Worm (Caenorhabditis elegans) whole organism, late embryonic: ENCODE data around the gene irld-24.
A peak's percentile ranks its signal among the peaks of the same experiment; 100 is the strongest.

Experiments
- C38D4.7 ChIP-seq: fragments of 200-800 bp; sonication (Bioruptor generic); optimal IDR thresholded peaks from 2 replicates; lab custom pipeline; 2018; ENCODE audit warnings: mild to moderate bottlenecking, missing genetic modification characterization, moderate library complexity, missing compliant biosample characterization
- F13H6.1 ChIP-seq: sonication (generic microtip); optimal IDR thresholded peaks from 2 replicates; lab custom pipeline; 2016; ENCODE audit warnings: missing genetic modification characterization, missing compliant biosample characterization
- K02D7.2 ChIP-seq: sonication (generic microtip); optimal IDR thresholded peaks from 2 replicates; lab custom pipeline; 2017; ENCODE audit warnings: mild to moderate bottlenecking, missing genetic modification characterization, missing compliant biosample characterization
- K09A11.1 ChIP-seq: sonication (generic microtip); optimal IDR thresholded peaks from 2 replicates; lab custom pipeline; 2017; ENCODE audit warnings: antibody characterized with exemption, mild to moderate bottlenecking, missing genetic modification characterization, missing compliant biosample characterization; ENCODE audit not compliant: insufficient read depth
- T23F11.4 ChIP-seq: fragments of 200-800 bp; sonication (Bioruptor generic); optimal IDR thresholded peaks from 2 replicates; lab custom pipeline; 2018; ENCODE audit warnings: mild to moderate bottlenecking, missing genetic modification characterization, missing compliant biosample characterization
- Y22D7AL.16 ChIP-seq: sonication (generic microtip); optimal IDR thresholded peaks from 2 replicates; lab custom pipeline; 2016; ENCODE audit warnings: missing genetic modification characterization, missing compliant biosample characterization
- ama-1 ChIP-seq: fragments of 150-350 bp; optimal IDR thresholded peaks from 2 replicates; lab custom pipeline; 2014
- ceh-18 ChIP-seq: sonication (generic microtip); optimal IDR thresholded peaks from 2 replicates; lab custom pipeline; 2016; ENCODE audit warnings: missing genetic modification characterization, missing compliant biosample characterization
- ceh-2 ChIP-seq: sonication (generic microtip); optimal IDR thresholded peaks from 2 replicates; lab custom pipeline; 2016; ENCODE audit warnings: missing genotype, missing genetic modification characterization, missing compliant biosample characterization
- ceh-30 ChIP-seq: fragments of 150-350 bp; optimal IDR thresholded peaks from 2 replicates; lab custom pipeline; 2014; ENCODE audit warnings: missing biosample characterization, missing genetic modification characterization
- ceh-31 ChIP-seq: sonication (generic microtip); optimal IDR thresholded peaks from 2 replicates; lab custom pipeline; 2016; ENCODE audit warnings: missing genetic modification characterization, missing compliant biosample characterization
- ceh-34 ChIP-seq: sonication (generic microtip); optimal IDR thresholded peaks from 2 replicates; lab custom pipeline; 2016; ENCODE audit warnings: mild to moderate bottlenecking, missing genetic modification characterization, missing compliant biosample characterization
- ceh-45 ChIP-seq: fragments of 200-800 bp; sonication (Bioruptor generic); IDR thresholded peaks from 2 replicates; pipeline ENCODE4 v1.3.6; 2022; ENCODE audit warnings: missing genetic modification reagents, missing genetic modification characterization, missing compliant biosample characterization
- ceh-48 ChIP-seq: sonication (generic microtip); optimal IDR thresholded peaks from 2 replicates; lab custom pipeline; 2016; ENCODE audit warnings: missing genetic modification characterization, inconsistent platforms, missing compliant biosample characterization
- ceh-6 ChIP-seq: fragments of 200-800 bp; sonication (Bioruptor generic); optimal IDR thresholded peaks from 2 replicates; lab custom pipeline; 2018; ENCODE audit warnings: mild to moderate bottlenecking, missing genetic modification characterization, missing compliant biosample characterization
- ceh-9 ChIP-seq: sonication (generic microtip); optimal IDR thresholded peaks from 2 replicates; lab custom pipeline; 2016; ENCODE audit warnings: mild to moderate bottlenecking, missing genetic modification characterization, inconsistent platforms, missing compliant biosample characterization
- dve-1 ChIP-seq: sonication (generic microtip); optimal IDR thresholded peaks from 2 replicates; lab custom pipeline; 2017; ENCODE audit warnings: antibody characterized with exemption, mild to moderate bottlenecking, missing genetic modification characterization, missing compliant biosample characterization
- elt-2 ChIP-seq: sonication (generic microtip); optimal IDR thresholded peaks from 2 replicates; lab custom pipeline; 2016; ENCODE audit warnings: missing genetic modification reagents, missing genetic modification characterization, missing compliant biosample characterization
- eyg-1 ChIP-seq: sonication (generic microtip); optimal IDR thresholded peaks from 2 replicates; lab custom pipeline; 2016; ENCODE audit warnings: missing genotype, missing genetic modification characterization, missing compliant biosample characterization
- fax-1 ChIP-seq: sonication (generic microtip); optimal IDR thresholded peaks from 2 replicates; lab custom pipeline; 2016; ENCODE audit warnings: missing genotype, missing genetic modification characterization, missing compliant biosample characterization
- fkh-10 ChIP-seq: fragments of 150-350 bp; optimal IDR thresholded peaks from 2 replicates; lab custom pipeline; 2014; ENCODE audit warnings: missing biosample characterization, missing genetic modification reagents, missing genetic modification characterization
- fkh-6 ChIP-seq: sonication (generic microtip); optimal IDR thresholded peaks from 2 replicates; lab custom pipeline; 2016; ENCODE audit warnings: missing genetic modification characterization, missing compliant biosample characterization
- gmeb-2 ChIP-seq: sonication (generic microtip); optimal IDR thresholded peaks from 2 replicates; lab custom pipeline; 2016; ENCODE audit warnings: missing genetic modification characterization, inconsistent platforms, missing compliant biosample characterization
- hlh-13 ChIP-seq: fragments of 200-800 bp; sonication (Bioruptor generic); optimal IDR thresholded peaks from 2 replicates; lab custom pipeline; 2018; ENCODE audit warnings: mild to moderate bottlenecking, missing genetic modification characterization, missing compliant biosample characterization
- hlh-30 ChIP-seq: sonication (generic microtip); optimal IDR thresholded peaks from 2 replicates; lab custom pipeline; 2017; ENCODE audit warnings: antibody characterized with exemption, missing genetic modification characterization, missing compliant biosample characterization; ENCODE audit not compliant: insufficient read depth
- hlh-8 ChIP-seq: sonication (generic microtip); optimal IDR thresholded peaks from 2 replicates; lab custom pipeline; 2016; ENCODE audit warnings: missing genotype, missing genetic modification characterization, missing compliant biosample characterization
- lin-11 ChIP-seq: fragments of 200-800 bp; sonication (Bioruptor generic); optimal IDR thresholded peaks from 2 replicates; lab custom pipeline; 2018; ENCODE audit warnings: mild to moderate bottlenecking, missing genetic modification characterization, missing compliant biosample characterization
- mec-3 ChIP-seq: sonication (generic microtip); optimal IDR thresholded peaks from 2 replicates; lab custom pipeline; 2016; ENCODE audit warnings: borderline replicate concordance, missing genetic modification characterization, missing compliant biosample characterization
- nfya-1 ChIP-seq: sonication (generic microtip); optimal IDR thresholded peaks from 2 replicates; lab custom pipeline; 2017; ENCODE audit warnings: missing genetic modification characterization, mild to moderate bottlenecking, missing compliant biosample characterization, antibody characterized with exemption, moderate library complexity
- pag-3 ChIP-seq: sonication (generic microtip); optimal IDR thresholded peaks from 2 replicates; lab custom pipeline; 2016; ENCODE audit warnings: missing compliant biosample characterization, missing genetic modification characterization, borderline replicate concordance
- pat-9 ChIP-seq: fragments of 200-800 bp; sonication (Bioruptor generic); optimal IDR thresholded peaks from 2 replicates; lab custom pipeline; 2018; ENCODE audit warnings: mild to moderate bottlenecking, missing genetic modification characterization, moderate library complexity, missing compliant biosample characterization
- pax-1 ChIP-seq: fragments of 150-350 bp; optimal IDR thresholded peaks from 2 replicates; lab custom pipeline; 2014; ENCODE audit warnings: missing biosample characterization, missing genetic modification characterization
- pha-4 ChIP-seq: fragments of 150-350 bp; optimal IDR thresholded peaks from 2 replicates; lab custom pipeline; 2018; ENCODE audit warnings: missing biosample characterization, missing genetic modification reagents, missing genetic modification characterization
- pros-1 ChIP-seq: fragments of 150-350 bp; optimal IDR thresholded peaks from 2 replicates; lab custom pipeline; 2014; ENCODE audit warnings: missing biosample characterization, missing genetic modification reagents, missing genetic modification characterization
- ref-2 ChIP-seq: sonication (generic microtip); optimal IDR thresholded peaks from 2 replicates; lab custom pipeline; 2016; ENCODE audit warnings: missing genetic modification characterization, missing compliant biosample characterization
- syd-9 ChIP-seq: sonication (generic microtip); optimal IDR thresholded peaks from 2 replicates; lab custom pipeline; 2016; ENCODE audit warnings: mild to moderate bottlenecking, missing genetic modification characterization, moderate library complexity, missing compliant biosample characterization
- tbx-2 ChIP-seq: sonication (generic microtip); optimal IDR thresholded peaks from 2 replicates; lab custom pipeline; 2016; ENCODE audit warnings: missing genetic modification characterization, missing compliant biosample characterization
- unc-42 ChIP-seq: sonication (generic microtip); optimal IDR thresholded peaks from 2 replicates; lab custom pipeline; 2016; ENCODE audit warnings: missing genotype, missing genetic modification characterization, missing compliant biosample characterization
- unc-55 ChIP-seq: sonication (generic microtip); optimal IDR thresholded peaks from 2 replicates; lab custom pipeline; 2017; ENCODE audit warnings: missing biosample characterization, missing genetic modification reagents, missing genetic modification characterization
- zip-5 ChIP-seq: sonication (generic microtip); optimal IDR thresholded peaks from 2 replicates; lab custom pipeline; 2016; ENCODE audit warnings: missing genetic modification characterization, missing compliant biosample characterization
- ztf-16 ChIP-seq: sonication (generic microtip); optimal IDR thresholded peaks from 2 replicates; lab custom pipeline; 2017; ENCODE audit warnings: missing genetic modification characterization, missing compliant biosample characterization

Gene irld-24

DNA sequence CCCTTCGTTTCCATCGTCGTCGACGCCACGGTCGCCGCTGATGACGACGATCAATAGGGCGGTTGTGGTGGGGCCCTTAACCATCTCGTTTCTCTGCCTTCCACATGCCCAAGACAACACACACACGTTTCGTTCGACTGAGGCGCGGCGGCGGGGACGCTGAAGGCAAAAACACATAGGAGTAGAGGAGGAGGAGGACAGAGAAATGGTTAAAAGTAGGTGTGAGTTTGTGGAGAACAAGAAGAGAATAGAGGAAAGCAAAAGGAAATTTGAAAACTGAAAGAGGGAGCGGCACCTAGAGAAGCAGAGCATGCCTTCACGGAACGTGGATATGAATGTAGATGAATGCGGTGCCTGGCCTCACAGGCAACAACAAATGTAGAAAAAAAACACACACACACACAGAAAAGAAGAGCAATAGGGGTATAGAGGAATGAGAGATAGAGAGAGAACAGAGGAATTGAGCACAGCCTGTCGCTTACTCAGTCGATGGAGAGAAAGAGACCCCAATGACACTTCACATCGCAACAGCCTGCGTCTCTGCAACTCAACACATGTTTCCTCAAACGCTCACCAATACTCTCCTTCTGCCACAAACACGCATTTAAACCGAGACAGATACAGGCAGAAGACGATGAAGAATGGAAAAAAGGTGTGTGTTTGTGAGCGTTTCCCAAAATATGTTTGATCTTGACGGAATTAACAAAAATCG is 17.0 kb upstream of the irld-24 start (continued):
- TF ChIP-seq hlh-13 (GFP tag; lab: Kevin White, UChicago) (no peak), ceh-2 (tag; lab: Kevin White, UChicago) (peak; percentile 8), mec-3 (tag; lab: Kevin White, UChicago) (no peak), tbx-2 (peak; percentile 64)

DNA sequence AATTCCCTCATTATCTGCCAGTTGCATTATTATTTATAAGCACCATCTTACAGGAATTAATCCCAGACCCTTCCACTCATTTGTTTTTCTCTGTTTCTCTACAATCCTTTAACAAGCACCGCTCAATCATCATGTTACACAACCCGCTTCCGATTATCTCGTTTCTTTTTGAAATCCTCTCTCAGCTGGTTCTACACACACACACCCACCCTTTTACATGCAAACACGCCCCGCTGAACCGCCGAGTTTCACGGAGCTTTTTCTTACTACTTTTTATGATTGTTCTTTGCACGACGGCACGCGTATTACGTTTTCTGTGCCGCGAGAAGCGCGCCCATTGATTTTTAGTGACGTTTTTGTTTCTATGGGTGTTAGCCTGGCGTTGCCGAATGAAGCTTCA is 12.6 kb upstream of the irld-24 start:
- TF ChIP-seq K02D7.2 (tag; lab: Kevin White, UChicago) (no peak), ceh-31 (tag; lab: Kevin White, UChicago) (peak; percentile 13), fax-1 (tag; lab: Kevin White, UChicago) (no peak), Y22D7AL.16 (no peak), unc-42 (tag; lab: Kevin White, UChicago) (peak; percentile 57), ceh-34 (peak; percentile 28), unc-55 (peak; percentile 27), tbx-2 (peak; percentile 7), ceh-18 (tag; lab: Kevin White, UChicago) (peak; percentile 76)

DNA sequence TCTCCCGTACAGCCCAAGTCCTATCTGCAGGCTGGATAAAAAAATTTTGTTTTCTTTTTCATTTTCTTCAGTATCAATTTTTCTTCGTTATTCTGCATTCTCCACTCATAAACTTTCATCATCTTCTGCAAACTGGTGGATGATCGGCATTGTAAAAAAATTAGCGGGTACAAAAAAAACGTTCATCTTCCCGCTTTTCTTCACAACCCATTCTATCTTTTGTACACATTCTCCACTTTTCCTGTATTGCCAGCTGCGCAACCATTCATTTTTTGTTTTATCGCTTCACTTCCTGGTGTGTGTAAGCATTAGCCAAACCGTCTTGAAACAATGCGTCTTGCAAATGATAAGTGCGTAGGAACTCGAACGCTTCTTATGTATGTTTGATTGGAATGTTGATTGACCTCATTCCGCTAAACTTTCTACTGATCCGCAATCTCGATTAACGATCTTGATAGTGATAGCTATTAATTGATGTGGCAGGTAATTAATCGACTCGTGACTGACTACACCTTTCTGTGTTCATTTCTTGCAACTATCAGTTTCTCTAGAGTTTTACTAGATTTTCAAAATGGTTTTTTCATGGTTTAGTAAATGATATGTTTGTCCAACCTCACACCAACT is 11.8 kb upstream of the irld-24 start:
- peak; percentile 66 for TF ChIP-seq unc-55
- TF ChIP-seq T23F11.4 (GFP tag; lab: Kevin White, UChicago) = no peak

- TF ChIP-seq ceh-45 (GFP tag; lab: Robert Waterston, UW) = no peak
- TF ChIP-seq hlh-30 (tag; lab: Kevin White, UChicago) = peak; percentile 20
- TF ChIP-seq ref-2 = no peak
- no peak for TF ChIP-seq ceh-30 (tag; lab: Kevin White, UChicago)
- no peak for TF ChIP-seq pha-4
- no peak for TF ChIP-seq dve-1 (tag; lab: Kevin White, UChicago)
Measured at ce11 chrX:13975314-13975713, 11.1 kb upstream of the irld-24 start, which contains the start of gene F48F7.5. Gene F48F7.5, plus strand, starts transcription at chrX:13975653.

DNA sequence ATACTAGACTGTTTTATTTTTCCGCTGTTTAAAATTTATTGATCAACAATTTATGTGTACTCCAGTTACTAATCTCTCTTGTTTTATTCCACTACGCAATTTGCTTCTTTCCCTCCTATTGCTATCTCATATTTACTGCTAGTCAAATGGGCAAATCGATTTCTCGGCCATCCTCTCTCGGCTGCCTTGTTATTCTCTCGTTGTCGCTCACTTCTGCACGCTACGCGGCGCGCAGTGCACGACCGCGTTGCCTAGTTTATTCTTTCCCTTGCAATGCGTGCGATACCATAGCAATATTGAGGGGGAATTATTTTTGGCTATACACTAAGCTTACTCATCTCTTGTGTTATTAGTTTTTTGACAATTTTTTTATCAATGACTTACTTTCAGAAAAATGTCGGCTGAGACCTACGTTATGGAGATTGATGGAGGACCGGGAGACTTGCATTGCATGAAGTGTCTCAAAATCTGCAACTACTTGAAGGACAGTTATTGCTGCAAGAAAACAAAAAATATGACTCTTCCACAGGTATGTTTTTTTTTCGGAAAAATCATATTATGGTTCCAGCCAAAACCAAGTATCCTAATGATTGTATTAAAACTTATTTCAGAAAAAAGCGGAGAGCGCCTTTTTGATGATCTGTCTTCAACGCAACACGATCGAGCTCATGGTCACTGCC is 8.8 kb upstream of the irld-24 start, which contains the start of gene F48F7.6:
Gene F48F7.6, plus strand, starts transcription at position 391 of the 680 bp plus-strand sequence.
- TF ChIP-seq pros-1 (tag; lab: Kevin White, UChicago) (no peak), fkh-10 (GFP tag; lab: Kevin White, UChicago) (no peak), ceh-31 (tag; lab: Kevin White, UChicago) (peak; percentile 33), ceh-34 (peak; percentile 15), lin-11 (tag; lab: Kevin White, UChicago) (no peak), ztf-16 (tag; lab: Kevin White, UChicago) (no peak), pat-9 (tag; lab: Kevin White, UChicago) (no peak), ama-1 (lab: Kevin White, UChicago) (no peak), ref-2 (peak; percentile 52), ceh-6 (GFP tag; lab: Kevin White, UChicago) (no peak), nfya-1 (tag; lab: Kevin White, UChicago) (peak; percentile 42), hlh-8 (tag; lab: Kevin White, UChicago) (no peak), elt-2 (no peak), pax-1 (tag; lab: Kevin White, UChicago) (no peak), K02D7.2 (tag; lab: Kevin White, UChicago) (no peak), syd-9 (tag; lab: Kevin White, UChicago) (no peak), ceh-48 (tag; lab: Kevin White, UChicago) (peak; percentile 89), Y22D7AL.16 (no peak), fkh-6 (tag; lab: Kevin White, UChicago) (no peak), ceh-18 (tag; lab: Kevin White, UChicago) (peak; percentile 37), zip-5 (tag; lab: Kevin White, UChicago) (no peak), C38D4.7 (GFP tag; lab: Kevin White, UChicago) (no peak), ceh-9 (tag; lab: Kevin White, UChicago) (no peak), unc-42 (tag; lab: Kevin White, UChicago) (peak; percentile 59), gmeb-2 (tag; lab: Kevin White, UChicago) (no peak), K09A11.1 (tag; lab: Kevin White, UChicago) (no peak), pag-3 (no peak), F13H6.1 (no peak), eyg-1 (tag; lab: Kevin White, UChicago) (no peak)
